Worm (Caenorhabditis elegans): Measurements from ENCODE around the gene ZK546.2.

DNA sequence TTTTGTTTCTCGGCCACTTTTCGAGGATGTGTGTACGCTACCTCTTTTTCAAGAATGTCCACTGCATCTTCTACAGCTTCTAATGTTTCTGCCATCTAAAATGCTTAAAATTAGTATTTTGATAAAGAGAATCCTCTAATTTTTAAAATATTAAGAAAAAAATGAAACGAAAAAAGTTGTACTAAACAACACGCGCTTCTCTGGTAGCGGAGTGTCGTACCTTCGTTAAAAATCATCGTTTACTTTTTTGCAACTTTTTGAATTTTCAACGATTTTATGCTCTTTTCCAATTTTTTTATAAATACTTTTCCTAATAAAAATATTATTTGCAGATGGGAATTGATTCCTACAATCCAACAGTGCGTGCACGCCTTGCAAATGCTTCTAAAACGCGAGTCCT, at the start of gene ZK546.2, which contains the start of gene gldi-11:
- TF ChIP-seq snpc-4 (tag; optimal IDR thresholded peaks at IDR 0.05), result no peak
- TF ChIP-seq fkh-10 (GFP tag; optimal IDR thresholded peaks at IDR 0.05), result no peak
- TF ChIP-seq pqm-1 (tag; optimal IDR thresholded peaks at IDR 0.05), result no peak
- no peak for TF ChIP-seq ztf-11 (tag; optimal IDR thresholded peaks at IDR 0.05)
- TF ChIP-seq nhr-76 (tag; optimal IDR thresholded peaks at IDR 0.05), result no peak
